Fruit fly (Drosophila melanogaster) whole organism, embryonic: ENCODE results near the gene nst.

ENCODE experiments used
- Bdp1 ChIP-seq: fragments of 200-800 bp; sonication (Bioruptor generic); optimal IDR thresholded peaks from 3 replicates; lab custom pipeline; 2016; ENCODE audit warnings: missing biosample characterization, missing genetic modification characterization
- CG10654 ChIP-seq: fragments of 200-800 bp; sonication (Bioruptor generic); optimal IDR thresholded peaks from 2 replicates; lab custom pipeline; 2016; ENCODE audit warnings: missing biosample characterization, missing genetic modification characterization
- CG10959 ChIP-seq: fragments of 200-800 bp; sonication (Bioruptor generic); IDR thresholded peaks from 2 replicates; pipeline ENCODE4 v1.3.6; 2022; ENCODE audit warnings: missing biosample characterization, missing genetic modification characterization
- CG12071 ChIP-seq: fragments of 200-800 bp; sonication (Bioruptor generic); optimal IDR thresholded peaks from 3 replicates; lab custom pipeline; 2018; ENCODE audit warnings: missing biosample characterization, mild to moderate bottlenecking, missing genetic modification characterization
- CG12155 ChIP-seq: fragments of 200-800 bp; sonication (Bioruptor generic); optimal IDR thresholded peaks from 3 replicates; lab custom pipeline; 2016; ENCODE audit warnings: missing biosample characterization, missing genetic modification characterization
- CG12391 ChIP-seq: fragments of 200-800 bp; sonication (Bioruptor generic); optimal IDR thresholded peaks from 3 replicates; lab custom pipeline; 2018; ENCODE audit warnings: missing biosample characterization, mild to moderate bottlenecking, missing genetic modification characterization, moderate library complexity
- CG12744 ChIP-seq: fragments of 200-800 bp; sonication (Bioruptor generic); optimal IDR thresholded peaks from 2 replicates; lab custom pipeline; 2016; ENCODE audit warnings: missing biosample characterization, missing genetic modification characterization
- CG15479 ChIP-seq: fragments of 200-800 bp; sonication (Bioruptor generic); optimal IDR thresholded peaks from 3 replicates; lab custom pipeline; 2019; ENCODE audit warnings: missing biosample characterization, mild to moderate bottlenecking, missing genetic modification characterization, moderate library complexity
- CG15601 ChIP-seq: fragments of 200-800 bp; sonication (Bioruptor generic); optimal IDR thresholded peaks from 3 replicates; lab custom pipeline; 2019; ENCODE audit warnings: missing biosample characterization, mild to moderate bottlenecking, missing genetic modification characterization, moderate library complexity
- CG16779 ChIP-seq: fragments of 200-800 bp; sonication (Bioruptor generic); IDR thresholded peaks from 2 replicates; pipeline ENCODE4 v1.3.6; 2022; ENCODE audit warnings: missing biosample characterization, missing genetic modification characterization
- CG17361 ChIP-seq: fragments of 200-800 bp; sonication (Bioruptor generic); IDR thresholded peaks from 3 replicates; pipeline ENCODE4 v1.3.6; 2022; ENCODE audit warnings: missing biosample characterization, missing genetic modification characterization
- CG17568 ChIP-seq: fragments of 200-800 bp; sonication (Bioruptor generic); optimal IDR thresholded peaks from 2 replicates; lab custom pipeline; 2018; ENCODE audit warnings: missing biosample characterization, mild to moderate bottlenecking, missing genetic modification characterization, moderate library complexity
- CG17802 ChIP-seq: fragments of 200-800 bp; sonication (Bioruptor generic); optimal IDR thresholded peaks from 2 replicates; lab custom pipeline; 2018; ENCODE audit warnings: missing biosample characterization, mild to moderate bottlenecking, missing genetic modification characterization, moderate library complexity
- CG18599 ChIP-seq: fragments of 200-800 bp; sonication (Bioruptor generic); optimal IDR thresholded peaks from 3 replicates; lab custom pipeline; 2017; ENCODE audit warnings: missing biosample characterization, missing genetic modification characterization, mild to moderate bottlenecking, moderate library complexity, missing genetic modification reagents
- CG2889 ChIP-seq: fragments of 200-800 bp; sonication (Bioruptor generic); IDR thresholded peaks from 3 replicates; pipeline ENCODE4 v1.3.6; 2022; ENCODE audit warnings: missing biosample characterization, missing genetic modification characterization
- CG31365 ChIP-seq: fragments of 200-800 bp; sonication (Bioruptor generic); optimal IDR thresholded peaks from 2 replicates; lab custom pipeline; 2018; ENCODE audit warnings: missing biosample characterization, mild to moderate bottlenecking, missing genetic modification characterization
- CG3163 ChIP-seq: fragments of 200-800 bp; sonication (Bioruptor generic); optimal IDR thresholded peaks from 3 replicates; lab custom pipeline; 2016; ENCODE audit warnings: missing biosample characterization, missing genetic modification characterization
- CG42726 ChIP-seq: fragments of 200-800 bp; sonication (Bioruptor generic); IDR thresholded peaks from 2 replicates; pipeline ENCODE4 v1.3.6; 2022; ENCODE audit warnings: missing biosample characterization, missing genetic modification characterization; ENCODE audit not compliant: partially characterized antibody
- CG6654 ChIP-seq: fragments of 200-800 bp; sonication (Bioruptor generic); optimal IDR thresholded peaks from 2 replicates; lab custom pipeline; 2017; ENCODE audit warnings: missing biosample characterization, mild to moderate bottlenecking, missing genetic modification characterization
- CG7556 ChIP-seq: fragments of 200-800 bp; sonication (Bioruptor generic); optimal IDR thresholded peaks from 2 replicates; lab custom pipeline; 2017; ENCODE audit warnings: missing biosample characterization, mild to moderate bottlenecking, missing genetic modification characterization
- CG7928 ChIP-seq: fragments of 200-800 bp; sonication (Bioruptor generic); optimal IDR thresholded peaks from 2 replicates; lab custom pipeline; 2017; ENCODE audit warnings: missing biosample characterization, mild to moderate bottlenecking, missing genetic modification characterization
- CG8290 ChIP-seq, 3 experiments: fragments of 200-800 bp; sonication (Bioruptor generic); optimal IDR thresholded peaks; 2 replicates each; lab custom pipeline; 2016 to 2019; ENCODE audit warnings: missing biosample characterization in 3 of 3, missing genetic modification characterization in 3 of 3, mild to moderate bottlenecking in 2 of 3, moderate library complexity in 1 of 3
- CG9727 ChIP-seq: fragments of 200-800 bp; sonication (Bioruptor generic); optimal IDR thresholded peaks from 3 replicates; lab custom pipeline; 2017; ENCODE audit warnings: missing biosample characterization, mild to moderate bottlenecking, missing genetic modification characterization
- CHES-1-like ChIP-seq: fragments of 200-800 bp; sonication (Bioruptor generic); optimal IDR thresholded peaks from 2 replicates; lab custom pipeline; 2016; ENCODE audit warnings: missing biosample characterization, missing genetic modification characterization
- Drgx ChIP-seq: fragments of 200-800 bp; sonication (Bioruptor generic); IDR thresholded peaks from 2 replicates; pipeline ENCODE4 v1.3.6; 2022; ENCODE audit warnings: missing biosample characterization, missing genetic modification characterization
- H15 ChIP-seq: fragments of 200-800 bp; sonication (Bioruptor generic); IDR thresholded peaks from 3 replicates; pipeline ENCODE4 v1.3.6; 2022; ENCODE audit warnings: missing biosample characterization, missing genetic modification characterization
- HLHmδ ChIP-seq: fragments of 200-800 bp; sonication (Bioruptor generic); optimal IDR thresholded peaks from 2 replicates; lab custom pipeline; 2018; ENCODE audit warnings: missing biosample characterization, mild to moderate bottlenecking, missing genetic modification characterization, moderate library complexity
- Hand ChIP-seq: fragments of 200-800 bp; sonication (Bioruptor generic); optimal IDR thresholded peaks from 2 replicates; lab custom pipeline; 2017; ENCODE audit warnings: mild to moderate bottlenecking, missing biosample characterization, missing genetic modification reagents, missing genetic modification characterization
- Hmr ChIP-seq: fragments of 200-800 bp; sonication (Bioruptor generic); optimal IDR thresholded peaks from 3 replicates; lab custom pipeline; 2017; ENCODE audit warnings: mild to moderate bottlenecking, missing biosample characterization, missing genetic modification reagents, missing genetic modification characterization
- Nf-YC ChIP-seq: fragments of 200-800 bp; optimal IDR thresholded peaks from 3 replicates; lab custom pipeline; 2019; ENCODE audit warnings: missing biosample characterization, mild to moderate bottlenecking, missing genetic modification characterization, moderate library complexity
- Usf ChIP-seq: fragments of 200-800 bp; sonication (Bioruptor generic); optimal IDR thresholded peaks from 2 replicates; lab custom pipeline; 2017; ENCODE audit warnings: missing genotype, missing biosample characterization, missing genetic modification characterization
- YL-1 ChIP-seq: fragments of 200-800 bp; sonication (Bioruptor generic); optimal IDR thresholded peaks from 3 replicates; lab custom pipeline; 2017; ENCODE audit warnings: missing biosample characterization, mild to moderate bottlenecking, missing genetic modification characterization
- al ChIP-seq: fragments of 200-800 bp; sonication (Bioruptor generic); IDR thresholded peaks from 2 replicates; pipeline ENCODE4 v1.3.6; 2022; ENCODE audit warnings: missing biosample characterization, missing genetic modification characterization
- ap ChIP-seq: fragments of 200-800 bp; sonication (Bioruptor generic); IDR thresholded peaks from 2 replicates; pipeline ENCODE4 v1.3.6; 2022; ENCODE audit warnings: missing biosample characterization, missing genetic modification characterization
- ase ChIP-seq: fragments of 200-800 bp; sonication (Bioruptor generic); IDR thresholded peaks from 3 replicates; pipeline ENCODE4 v1.3.6; 2022; ENCODE audit warnings: missing biosample characterization, missing genetic modification characterization
- bbx ChIP-seq: fragments of 200-800 bp; sonication (Bioruptor generic); IDR thresholded peaks from 2 replicates; pipeline ENCODE4 v1.3.6; 2022; ENCODE audit warnings: missing biosample characterization, missing genetic modification characterization; ENCODE audit not compliant: partially characterized antibody
- corto ChIP-seq: fragments of 200-800 bp; sonication (Bioruptor generic); optimal IDR thresholded peaks from 2 replicates; lab custom pipeline; 2016; ENCODE audit warnings: missing biosample characterization, mild to moderate bottlenecking, missing genetic modification characterization, moderate library complexity
- croc ChIP-seq: fragments of 200-800 bp; sonication (Bioruptor generic); conservative IDR thresholded peaks from 3 replicates; pipeline ENCODE4 v1.3.6; 2022; ENCODE audit warnings: missing biosample characterization, missing genetic modification characterization
- disco-r ChIP-seq: fragments of 200-800 bp; sonication (Bioruptor generic); optimal IDR thresholded peaks from 2 replicates; lab custom pipeline; 2016; ENCODE audit warnings: missing biosample characterization, missing genetic modification characterization
- kay ChIP-seq: fragments of 200-800 bp; sonication (Bioruptor generic); optimal IDR thresholded peaks from 2 replicates; lab custom pipeline; 2016; ENCODE audit warnings: missing biosample characterization, missing genetic modification characterization
- lov ChIP-seq, 2 experiments: fragments of 200-800 bp in 1 of 2; fragments of >200 bp in 1 of 2; sonication (Bioruptor generic) in 1 of 2; IDR thresholded peaks in 1 of 2; optimal IDR thresholded peaks in 1 of 2; 2 replicates in 1 of 2; 3 replicates in 1 of 2; pipeline versions ENCODE4 v1.3.6 to Lab custom; 2017 to 2022; ENCODE audit warnings: missing biosample characterization in 1 of 2, missing genetic modification characterization in 1 of 2
- nerfin-1 ChIP-seq: fragments of 200-800 bp; sonication (Bioruptor generic); optimal IDR thresholded peaks from 3 replicates; lab custom pipeline; 2019; ENCODE audit warnings: missing biosample characterization, mild to moderate bottlenecking, missing genetic modification characterization, moderate library complexity
- onecut ChIP-seq: fragments of 200-800 bp; sonication (Bioruptor generic); IDR thresholded peaks from 2 replicates; pipeline ENCODE4 v1.3.6; 2022; ENCODE audit warnings: missing biosample characterization, missing genetic modification characterization
- pho ChIP-seq: fragments of 200-800 bp; sonication (Bioruptor generic); optimal IDR thresholded peaks from 2 replicates; lab custom pipeline; 2016; ENCODE audit warnings: missing biosample characterization, missing genetic modification characterization
- sc ChIP-seq, 3 experiments: fragments of >200 bp in 2 of 3; fragments of 200-800 bp in 1 of 3; sonication (Bioruptor generic) in 1 of 3; optimal IDR thresholded peaks; 2 replicates in 2 of 3; 3 replicates in 1 of 3; lab custom pipeline; 2017; ENCODE audit warnings: mild to moderate bottlenecking in 1 of 3, missing biosample characterization in 1 of 3, missing genetic modification characterization in 1 of 3, missing genetic modification reagents in 1 of 3
- shn ChIP-seq: fragments of 200-800 bp; sonication (Bioruptor generic); optimal IDR thresholded peaks from 3 replicates; lab custom pipeline; 2016; ENCODE audit warnings: missing biosample characterization, missing genetic modification characterization
- slp2 ChIP-seq: fragments of 200-800 bp; sonication (Bioruptor generic); optimal IDR thresholded peaks from 2 replicates; lab custom pipeline; 2016; ENCODE audit warnings: missing biosample characterization, missing genetic modification characterization
- usp ChIP-seq: fragments of >200 bp; optimal IDR thresholded peaks from 2 replicates; lab custom pipeline; 2017; ENCODE audit warnings: missing biosample characterization, missing genetic modification characterization
- wdn ChIP-seq: fragments of 200-800 bp; sonication (Bioruptor generic); IDR thresholded peaks from 2 replicates; pipeline ENCODE4 v1.3.6; 2022; ENCODE audit warnings: missing biosample characterization, missing genetic modification characterization
- yki ChIP-seq: fragments of >200 bp; optimal IDR thresholded peaks from 3 replicates; lab custom pipeline; 2018

Gene nst

dm6 chr3L:12572366-12572765 lies 42.4 kb upstream of the nst start, which contains the start of gene sowah (continued):
- TF ChIP-seq Drgx (GFP tag; lab: Robert Waterston, UW) (no peak), kay (GFP tag; lab: Kevin White, UChicago) (peak; percentile 100), sc (optimal IDR thresholded peaks at IDR 0.05; lab: Kevin White, UChicago) (no peak), sc (GFP tag; optimal IDR thresholded peaks at IDR 0.05; lab: Kevin White, UChicago) (no peak), CG12071 (no peak), Nf-YC (tag; lab: Kevin White, UChicago) (peak; percentile 64), Hmr (GFP tag; lab: Kevin White, UChicago) (peak; percentile 15), CG17361 (peak; percentile 69), onecut (GFP tag; lab: Robert Waterston, UW) (no peak), Usf (GFP tag; lab: Kevin White, UChicago) (no peak), yki (lab: Kevin White, UChicago) (no peak), slp2 (GFP tag; lab: Kevin White, UChicago) (peak; percentile 25), disco-r (GFP tag; lab: Kevin White, UChicago) (no peak), H15 (GFP tag; lab: Robert Waterston, UW) (no peak), Hand (GFP tag; lab: Kevin White, UChicago) (no peak), wdn (GFP tag; lab: Robert Waterston, UW) (no peak), CG17802 (tag; lab: Kevin White, UChicago) (peak; percentile 33), CG9727 (GFP tag; lab: Kevin White, UChicago) (peak; percentile 37), pho (peak; percentile 51), CG12155 (GFP tag; lab: Kevin White, UChicago) (no peak), CG6654 (GFP tag; lab: Kevin White, UChicago) (no peak), bbx (GFP tag; lab: Robert Waterston, UW) (no peak), CG17568 (GFP tag; lab: Kevin White, UChicago) (no peak), Bdp1 (GFP tag; lab: Kevin White, UChicago) (peak; percentile 44), CG31365 (tag; lab: Kevin White, UChicago) (no peak), lov (optimal IDR thresholded peaks at IDR 0.05; lab: Kevin White, UChicago) (no peak), lov (GFP tag; IDR thresholded peaks at IDR 0.05; lab: Robert Waterston, UW) (no peak), ase (GFP tag; lab: Robert Waterston, UW) (peak; percentile 66; the same call in 2 of the 3 replicates), corto (no peak), CG18599 (GFP tag; lab: Kevin White, UChicago) (no peak), CG10654 (peak; percentile 46), CG8290 (GFP tag; optimal IDR thresholded peaks at IDR 0.05; lab: Kevin White, UChicago) (peak; percentile 71), CG8290 (tag; optimal IDR thresholded peaks at IDR 0.05; lab: Kevin White, UChicago) (peak in 1 of 2 experiments; percentile 81), HLHmδ (GFP tag; lab: Kevin White, UChicago) (peak; percentile 30), al (no peak), CG42726 (peak; percentile 88), CHES-1-like (GFP tag; lab: Kevin White, UChicago) (peak; percentile 65), CG7928 (GFP tag; lab: Kevin White, UChicago) (peak; percentile 100), CG12744 (peak; percentile 0), shn (GFP tag; lab: Kevin White, UChicago) (peak; percentile 62), CG7556 (GFP tag; lab: Kevin White, UChicago) (no peak), usp (GFP tag; lab: Kevin White, UChicago) (no peak), croc (GFP tag; lab: Robert Waterston, UW) (no peak; the same call in 2 of the 3 replicates), nerfin-1 (tag; lab: Kevin White, UChicago) (peak; percentile 43), YL-1 (GFP tag; lab: Kevin White, UChicago) (peak; percentile 73), CG12391 (tag; lab: Kevin White, UChicago) (peak; percentile 39), CG16779 (no peak), CG2889 (GFP tag; lab: Robert Waterston, UW) (no peak), CG15601 (tag; lab: Kevin White, UChicago) (peak; percentile 28), CG10959 (GFP tag; lab: Robert Waterston, UW) (peak; percentile 7; the same call in 1 of the 2 replicates), ap (GFP tag; lab: Robert Waterston, UW) (no peak), CG15479 (no peak), CG3163 (peak; percentile 38)
